Fruit fly (Drosophila melanogaster) whole organism, adult: ENCODE data around the gene Chc.

Source experiments
- CG11617 ChIP-seq: fragments of 200-800 bp; sonication (Bioruptor generic); optimal IDR thresholded peaks from 2 replicates; lab custom pipeline; 2017; ENCODE audit warnings: mild to moderate bottlenecking, missing biosample characterization, missing genetic modification reagents, missing genetic modification characterization
- CG12768 ChIP-seq: fragments of 200-800 bp; sonication (Bioruptor generic); optimal IDR thresholded peaks from 2 replicates; lab custom pipeline; 2017; ENCODE audit warnings: missing biosample characterization, missing genetic modification characterization, mild to moderate bottlenecking, moderate library complexity, missing genetic modification reagents
- CG14711 ChIP-seq: fragments of 200-800 bp; sonication (Bioruptor generic); optimal IDR thresholded peaks from 2 replicates; lab custom pipeline; 2018; ENCODE audit warnings: missing biosample characterization, mild to moderate bottlenecking, missing genetic modification characterization, moderate library complexity
- CG1620 ChIP-seq: fragments of 200-800 bp; sonication (Bioruptor generic); optimal IDR thresholded peaks from 2 replicates; lab custom pipeline; 2016; ENCODE audit warnings: missing biosample characterization, missing genetic modification characterization
- CG33017 ChIP-seq: fragments of 200-800 bp; sonication (Bioruptor generic); optimal IDR thresholded peaks from 2 replicates; lab custom pipeline; 2018; ENCODE audit warnings: missing biosample characterization, mild to moderate bottlenecking, missing genetic modification characterization, moderate library complexity
- CG5204 ChIP-seq: fragments of 200-800 bp; sonication (Bioruptor generic); optimal IDR thresholded peaks from 2 replicates; lab custom pipeline; 2016; ENCODE audit warnings: missing biosample characterization, missing genetic modification characterization
- CG7045 ChIP-seq: fragments of 200-800 bp; sonication (Bioruptor generic); optimal IDR thresholded peaks from 2 replicates; lab custom pipeline; 2017; ENCODE audit warnings: missing biosample characterization, mild to moderate bottlenecking, missing genetic modification characterization
- CG7101 ChIP-seq: fragments of 200-800 bp; sonication (Bioruptor generic); optimal IDR thresholded peaks from 2 replicates; lab custom pipeline; 2018; ENCODE audit warnings: missing biosample characterization, mild to moderate bottlenecking, missing genetic modification characterization, moderate library complexity
- Clk ChIP-seq: fragments of 200-800 bp; sonication (Bioruptor generic); optimal IDR thresholded peaks from 2 replicates; lab custom pipeline; 2017; ENCODE audit warnings: missing biosample characterization, missing genetic modification characterization
- Crg-1 ChIP-seq: fragments of 200-800 bp; sonication (Bioruptor generic); optimal IDR thresholded peaks from 2 replicates; lab custom pipeline; 2016; ENCODE audit warnings: missing biosample characterization, missing genetic modification characterization
- Mnt ChIP-seq: fragments of 200-800 bp; sonication (Bioruptor generic); optimal IDR thresholded peaks from 2 replicates; lab custom pipeline; 2016; ENCODE audit warnings: missing biosample characterization, mild to moderate bottlenecking, missing genetic modification characterization
- bab1 ChIP-seq: fragments of 200-800 bp; sonication (Bioruptor generic); optimal IDR thresholded peaks from 3 replicates; lab custom pipeline; 2019; ENCODE audit warnings: missing biosample characterization, mild to moderate bottlenecking, missing genetic modification characterization, moderate library complexity
- cic ChIP-seq: fragments of 200-800 bp; sonication (Bioruptor generic); optimal IDR thresholded peaks from 2 replicates; lab custom pipeline; 2017; ENCODE audit warnings: missing biosample characterization, mild to moderate bottlenecking, missing genetic modification characterization, moderate library complexity
- cnc ChIP-seq, 2 experiments: fragments of >200 bp; optimal IDR thresholded peaks; 2 replicates each; lab custom pipeline; 2017
- kay ChIP-seq: fragments of 200-800 bp; sonication (Bioruptor generic); peaks from one replicate; lab custom pipeline; 2016; ENCODE audit warnings: missing biosample characterization, missing genetic modification characterization, borderline replicate concordance
- ovo ChIP-seq: fragments of 200-800 bp; sonication (Bioruptor generic); optimal IDR thresholded peaks from 2 replicates; lab custom pipeline; 2016; ENCODE audit warnings: missing biosample characterization, missing genetic modification characterization
- pad ChIP-seq: fragments of 200-800 bp; sonication (Bioruptor generic); optimal IDR thresholded peaks from 3 replicates; lab custom pipeline; 2017; ENCODE audit warnings: missing biosample characterization, missing genetic modification characterization, mild to moderate bottlenecking, moderate library complexity, missing genetic modification reagents
- tj ChIP-seq: fragments of 200-800 bp; sonication (Bioruptor generic); optimal IDR thresholded peaks from 3 replicates; lab custom pipeline; 2017; ENCODE audit warnings: missing biosample characterization, mild to moderate bottlenecking, missing genetic modification characterization, moderate library complexity
- toe ChIP-seq: fragments of 200-800 bp; sonication (Bioruptor generic); optimal IDR thresholded peaks from 2 replicates; lab custom pipeline; 2016; ENCODE audit warnings: missing biosample characterization, missing genetic modification characterization

Chc gene

DNA sequence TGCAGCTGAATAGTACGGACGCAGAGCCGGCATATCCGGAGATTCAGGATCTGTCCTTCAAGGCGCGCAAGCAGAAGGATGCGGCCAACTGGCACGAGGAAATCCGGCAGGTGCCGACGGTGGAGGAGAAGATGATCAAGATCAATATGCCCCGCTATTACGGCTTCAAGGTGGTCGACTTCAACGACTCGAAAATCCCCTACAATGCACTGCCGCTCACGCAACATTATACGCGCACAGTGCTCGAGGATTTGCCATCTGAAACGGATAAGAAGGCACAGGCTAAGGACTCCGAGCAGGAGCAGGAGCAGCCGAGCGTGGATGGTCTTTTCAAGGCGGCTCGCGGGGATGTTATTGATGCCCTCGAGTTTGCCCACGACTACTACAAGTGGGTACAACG lies 49.0 kb downstream of the Chc start:
- TF ChIP-seq Crg-1 (GFP tag; lab: Kevin White, UChicago) (no peak), Clk (no peak), CG12768 (GFP tag; lab: Kevin White, UChicago) (no peak), CG7101 (tag; lab: Kevin White, UChicago) (no peak), CG33017 (no peak), tj (GFP tag; lab: Kevin White, UChicago) (no peak), CG7045 (GFP tag; lab: Kevin White, UChicago) (no peak), CG1620 (GFP tag; lab: Kevin White, UChicago) (no peak), Mnt (no peak), bab1 (GFP tag; lab: Kevin White, UChicago) (no peak), kay (GFP tag; lab: Kevin White, UChicago) (no peak), cic (no peak), CG11617 (GFP tag; lab: Kevin White, UChicago) (no peak), toe (GFP tag; lab: Kevin White, UChicago) (no peak), CG14711 (tag; lab: Kevin White, UChicago) (no peak), CG5204 (GFP tag; lab: Kevin White, UChicago) (no peak), pad (GFP tag; lab: Kevin White, UChicago) (no peak), ovo (GFP tag; lab: Kevin White, UChicago) (no peak)

DNA sequence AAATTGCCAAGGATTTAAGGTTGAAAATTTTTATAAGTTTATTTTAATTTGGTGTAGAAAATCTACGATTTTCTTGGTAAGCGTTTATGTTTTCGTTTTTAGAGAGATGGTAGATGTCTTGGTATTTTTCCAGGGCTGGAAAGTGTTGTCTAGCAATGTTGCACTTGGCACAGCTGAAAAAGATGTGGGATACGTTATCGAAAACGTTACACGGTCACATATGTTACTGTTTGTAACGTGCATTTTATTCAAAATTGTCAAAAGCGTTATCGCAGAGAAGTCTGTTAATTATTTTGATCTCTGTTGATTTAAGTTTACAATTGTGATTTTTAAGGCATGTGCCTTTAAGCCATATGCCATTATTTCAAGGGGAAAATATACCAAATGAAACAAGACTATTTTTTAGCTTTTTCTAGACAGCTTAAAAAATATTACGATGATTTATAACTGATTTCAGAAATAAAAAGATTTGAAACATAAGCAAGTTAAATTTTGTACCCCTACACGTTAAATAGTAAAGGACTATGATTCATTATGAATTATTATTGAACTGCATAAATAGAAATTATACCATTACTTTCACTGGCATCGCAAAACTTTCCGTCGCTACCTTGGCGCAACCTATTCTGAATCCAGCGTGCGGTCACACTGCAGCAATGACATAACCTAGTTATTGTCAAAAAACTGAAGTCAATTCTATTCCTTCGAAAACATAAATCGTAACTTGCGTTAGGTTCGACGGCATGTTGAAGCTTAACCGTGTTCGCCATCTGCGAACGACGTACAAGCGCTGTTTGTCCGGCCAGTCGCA lies 49.7 kb downstream of the Chc start, which contains the start of the genes Paf-AHalpha and mRpS30:
Gene Paf-AHalpha (minus strand): TSS at position 155 of the 811 bp plus-strand sequence.
Gene mRpS30 (plus strand): TSS at position 619 of the 811 bp plus-strand sequence.
- no peak for TF ChIP-seq CG7101 (tag; lab: Kevin White, UChicago)
- no peak for TF ChIP-seq cnc (optimal IDR thresholded peaks at IDR 0.05; lab: Kevin White, UChicago)
- TF ChIP-seq bab1 (GFP tag; lab: Kevin White, UChicago), result peak; percentile 45
- no peak for TF ChIP-seq CG12768 (GFP tag; lab: Kevin White, UChicago)
- no peak for TF ChIP-seq CG1620 (GFP tag; lab: Kevin White, UChicago)

DNA sequence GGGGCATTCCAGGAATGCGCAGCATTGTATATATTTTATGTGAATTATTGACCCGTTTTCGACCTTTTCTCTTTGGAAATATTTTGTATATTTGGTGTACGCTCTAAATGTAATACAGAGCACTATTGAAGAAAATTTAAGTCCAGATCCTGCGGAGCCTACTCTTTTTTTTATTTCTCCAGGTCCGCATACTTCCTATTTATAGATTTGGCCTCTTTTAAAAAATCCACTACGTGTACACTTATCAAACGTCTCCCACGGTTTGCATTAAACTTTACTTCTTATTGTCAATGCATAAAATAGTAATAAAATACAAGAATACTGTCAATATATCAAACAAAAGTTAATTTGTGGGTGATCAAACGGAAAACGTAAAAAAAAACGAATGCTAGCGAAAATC lies 51.7 kb downstream of the Chc start, which contains the start of gene Efhc1.1:
Gene Efhc1.1 (minus strand): TSS at position 101 of the 400 bp plus-strand sequence.
- no peak for TF ChIP-seq CG14711 (tag; lab: Kevin White, UChicago)
- no peak for TF ChIP-seq Clk
- no peak for TF ChIP-seq CG5204 (GFP tag; lab: Kevin White, UChicago)
- TF ChIP-seq Crg-1 (GFP tag; lab: Kevin White, UChicago), result no peak
- no peak for TF ChIP-seq tj (GFP tag; lab: Kevin White, UChicago)
- no peak for TF ChIP-seq CG11617 (GFP tag; lab: Kevin White, UChicago)
- TF ChIP-seq kay (GFP tag; lab: Kevin White, UChicago), result no peak
- no peak for TF ChIP-seq cic
- no peak for TF ChIP-seq pad (GFP tag; lab: Kevin White, UChicago)

DNA sequence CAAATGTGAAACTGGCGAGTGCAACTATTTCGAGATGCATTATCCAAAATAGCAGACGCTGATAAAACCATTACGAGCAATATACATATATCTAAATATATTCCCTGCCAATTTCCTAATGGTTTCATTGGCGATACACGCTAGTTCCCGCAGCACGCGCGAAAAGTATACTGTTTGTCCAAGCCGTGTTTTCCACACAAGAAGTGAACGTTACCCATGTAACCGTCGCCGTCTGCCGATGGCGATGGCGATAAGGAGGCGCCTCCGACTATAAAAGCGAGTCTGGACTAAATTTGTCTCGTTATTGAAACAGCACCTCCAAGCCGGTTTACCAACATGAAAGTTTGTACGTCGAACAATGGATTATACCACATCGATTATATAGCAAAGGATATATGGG lies 56.4 kb downstream of the Chc start, which contains the start of gene CG43673:
Gene CG43673 (plus strand): TSS at position 301 of the 400 bp plus-strand sequence.
- TF ChIP-seq kay (GFP tag; lab: Kevin White, UChicago), result no peak
- no peak for TF ChIP-seq CG11617 (GFP tag; lab: Kevin White, UChicago)
- no peak for TF ChIP-seq CG7101 (tag; lab: Kevin White, UChicago)
- TF ChIP-seq CG14711 (tag; lab: Kevin White, UChicago), result no peak
- TF ChIP-seq CG1620 (GFP tag; lab: Kevin White, UChicago), result no peak
- TF ChIP-seq Mnt, result no peak
- no peak for TF ChIP-seq CG7045 (GFP tag; lab: Kevin White, UChicago)
